Fruit fly (Drosophila melanogaster) whole organism, embryonic: ENCODE results near the gene CG15213.
A peak's percentile ranks its signal among the peaks of the same experiment; 100 is the strongest.

Source experiments
- Asciz ChIP-seq: fragments of 200-800 bp; sonication (Bioruptor generic); optimal IDR thresholded peaks from 2 replicates; lab custom pipeline; 2017; ENCODE audit warnings: missing biosample characterization, mild to moderate bottlenecking, missing genetic modification characterization, missing genetic modification reagents
- Bgb ChIP-seq: fragments of 200-800 bp; sonication (Bioruptor generic); IDR thresholded peaks from 2 replicates; pipeline ENCODE4 v1.3.6; 2022; ENCODE audit warnings: missing biosample characterization, missing genetic modification characterization; ENCODE audit not compliant: partially characterized antibody
- CG10366 ChIP-seq: fragments of 200-800 bp; sonication (Bioruptor generic); IDR thresholded peaks from 2 replicates; pipeline ENCODE4 v1.3.6; 2022; ENCODE audit warnings: missing biosample characterization, missing genetic modification characterization
- CG10462 ChIP-seq: fragments of 200-800 bp; sonication (Bioruptor generic); optimal IDR thresholded peaks from 2 replicates; lab custom pipeline; 2016; ENCODE audit warnings: missing biosample characterization, missing genetic modification characterization
- CG10654 ChIP-seq: fragments of 200-800 bp; sonication (Bioruptor generic); optimal IDR thresholded peaks from 2 replicates; lab custom pipeline; 2016; ENCODE audit warnings: missing biosample characterization, missing genetic modification characterization
- CG11085 ChIP-seq: fragments of 200-800 bp; sonication (Bioruptor generic); IDR thresholded peaks from 2 replicates; pipeline ENCODE4 v1.3.6; 2022; ENCODE audit warnings: missing biosample characterization, missing genetic modification characterization
- CG13287 ChIP-seq: fragments of 200-800 bp; sonication (Bioruptor generic); IDR thresholded peaks from 2 replicates; pipeline ENCODE4 v1.3.6; 2022; ENCODE audit warnings: missing biosample characterization, missing genetic modification characterization; ENCODE audit not compliant: partially characterized antibody
- CG14014 ChIP-seq: fragments of 200-800 bp; sonication (Bioruptor generic); IDR thresholded peaks from 2 replicates; pipeline ENCODE4 v1.3.6; 2022; ENCODE audit warnings: missing biosample characterization, missing genetic modification characterization
- CG16779 ChIP-seq: fragments of 200-800 bp; sonication (Bioruptor generic); IDR thresholded peaks from 2 replicates; pipeline ENCODE4 v1.3.6; 2022; ENCODE audit warnings: missing biosample characterization, missing genetic modification characterization
- CG18599 ChIP-seq: fragments of 200-800 bp; sonication (Bioruptor generic); optimal IDR thresholded peaks from 3 replicates; lab custom pipeline; 2017; ENCODE audit warnings: missing biosample characterization, missing genetic modification characterization, mild to moderate bottlenecking, moderate library complexity, missing genetic modification reagents
- CG3407 ChIP-seq: fragments of 200-800 bp; sonication (Bioruptor generic); optimal IDR thresholded peaks from 2 replicates; lab custom pipeline; 2018; ENCODE audit warnings: missing biosample characterization, mild to moderate bottlenecking, missing genetic modification characterization
- Chrac-16 ChIP-seq: fragments of 200-800 bp; sonication (Bioruptor generic); optimal IDR thresholded peaks from 3 replicates; lab custom pipeline; 2016; ENCODE audit warnings: missing biosample characterization, missing genetic modification characterization
- CrebB ChIP-seq: fragments of 200-800 bp; sonication (Bioruptor generic); optimal IDR thresholded peaks from 3 replicates; lab custom pipeline; 2018; ENCODE audit warnings: missing biosample characterization, mild to moderate bottlenecking, missing genetic modification characterization
- ERR ChIP-seq: fragments of 200-800 bp; sonication (Bioruptor generic); optimal IDR thresholded peaks from 2 replicates; lab custom pipeline; 2016; ENCODE audit warnings: missing biosample characterization, missing genetic modification characterization
- Fer1 ChIP-seq: fragments of 200-800 bp; sonication (Bioruptor generic); optimal IDR thresholded peaks from 2 replicates; lab custom pipeline; 2017; ENCODE audit warnings: missing biosample characterization, mild to moderate bottlenecking, missing genetic modification characterization
- Gsc ChIP-seq: fragments of 200-800 bp; sonication (Bioruptor generic); IDR thresholded peaks from 2 replicates; pipeline ENCODE4 v1.3.6; 2022; ENCODE audit warnings: missing biosample characterization, missing genetic modification characterization
- Gug ChIP-seq: fragments of 200-800 bp; sonication (Bioruptor generic); IDR thresholded peaks from 4 replicates; pipeline ENCODE4 v1.3.6; 2022; ENCODE audit warnings: missing biosample characterization, missing genetic modification characterization
- HLH4C ChIP-seq: fragments of 200-800 bp; sonication (Bioruptor generic); IDR thresholded peaks from 3 replicates; pipeline ENCODE4 v1.3.6; 2022; ENCODE audit warnings: missing biosample characterization, missing genetic modification characterization; ENCODE audit not compliant: partially characterized antibody
- HLHmδ ChIP-seq: fragments of 200-800 bp; sonication (Bioruptor generic); optimal IDR thresholded peaks from 2 replicates; lab custom pipeline; 2018; ENCODE audit warnings: missing biosample characterization, mild to moderate bottlenecking, missing genetic modification characterization, moderate library complexity
- Hand ChIP-seq: fragments of 200-800 bp; sonication (Bioruptor generic); optimal IDR thresholded peaks from 2 replicates; lab custom pipeline; 2017; ENCODE audit warnings: mild to moderate bottlenecking, missing biosample characterization, missing genetic modification reagents, missing genetic modification characterization
- HmgZ ChIP-seq: fragments of 200-800 bp; sonication (Bioruptor generic); optimal IDR thresholded peaks from 2 replicates; lab custom pipeline; 2018; ENCODE audit warnings: missing biosample characterization, mild to moderate bottlenecking, missing genetic modification characterization
- Hr78 ChIP-seq, 2 experiments: fragments of 200-800 bp in 1 of 2; fragments of >200 bp in 1 of 2; sonication (Bioruptor generic) in 1 of 2; optimal IDR thresholded peaks; 2 replicates each; lab custom pipeline; 2017 to 2019; ENCODE audit warnings: missing biosample characterization in 2 of 2, missing genetic modification characterization in 2 of 2, mild to moderate bottlenecking in 1 of 2, moderate library complexity in 1 of 2
- MESR4 ChIP-seq: fragments of 200-800 bp; sonication (Bioruptor generic); optimal IDR thresholded peaks from 2 replicates; lab custom pipeline; 2018; ENCODE audit warnings: missing biosample characterization, mild to moderate bottlenecking, missing genetic modification characterization, moderate library complexity
- Med ChIP-seq: fragments of 200-800 bp; sonication (Bioruptor generic); peaks from one replicate; lab custom pipeline; 2016; ENCODE audit warnings: missing biosample characterization, missing genetic modification characterization, mild to moderate bottlenecking, inconsistent platforms, moderate library complexity
- Mrtf ChIP-seq: fragments of 200-800 bp; sonication (Bioruptor generic); IDR thresholded peaks from 3 replicates; pipeline ENCODE4 v1.3.6; 2022; ENCODE audit warnings: missing biosample characterization, missing genetic modification characterization
- NfI ChIP-seq: fragments of 200-800 bp; sonication (Bioruptor generic); optimal IDR thresholded peaks from 3 replicates; lab custom pipeline; 2018; ENCODE audit warnings: missing biosample characterization, mild to moderate bottlenecking, missing genetic modification characterization, moderate library complexity
- Opbp ChIP-seq: fragments of 200-800 bp; sonication (Bioruptor generic); IDR thresholded peaks from 3 replicates; pipeline ENCODE4 v1.3.6; 2022; ENCODE audit warnings: missing biosample characterization, missing genetic modification characterization; ENCODE audit not compliant: partially characterized antibody
- Pdp1 ChIP-seq, 2 experiments: fragments of 200-800 bp; sonication (Bioruptor generic); optimal IDR thresholded peaks; 3 replicates each; lab custom pipeline; 2016; ENCODE audit warnings: missing biosample characterization in 2 of 2, missing genetic modification characterization in 2 of 2, mild to moderate bottlenecking in 1 of 2, moderate library complexity in 1 of 2
- Six4 ChIP-seq: fragments of 200-800 bp; sonication (Bioruptor generic); optimal IDR thresholded peaks from 2 replicates; lab custom pipeline; 2016; ENCODE audit warnings: missing biosample characterization, missing genetic modification characterization
- Taf1 ChIP-seq: fragments of 200-800 bp; sonication (Bioruptor generic); IDR thresholded peaks from 2 replicates; pipeline ENCODE4 v1.3.6; 2022; ENCODE audit warnings: missing biosample characterization, missing genetic modification characterization
- bbx ChIP-seq: fragments of 200-800 bp; sonication (Bioruptor generic); IDR thresholded peaks from 2 replicates; pipeline ENCODE4 v1.3.6; 2022; ENCODE audit warnings: missing biosample characterization, missing genetic modification characterization; ENCODE audit not compliant: partially characterized antibody
- ci ChIP-seq: fragments of 200-800 bp; sonication (Bioruptor generic); IDR thresholded peaks from 3 replicates; pipeline ENCODE4 v1.3.6; 2022; ENCODE audit warnings: missing biosample characterization, missing genetic modification characterization
- crp ChIP-seq, 2 experiments: fragments of 200-800 bp; sonication (Bioruptor generic); optimal IDR thresholded peaks; 2 replicates in 1 of 2; 3 replicates in 1 of 2; lab custom pipeline; 2017; ENCODE audit warnings: missing biosample characterization in 2 of 2, missing genetic modification characterization in 2 of 2, mild to moderate bottlenecking in 1 of 2, moderate library complexity in 1 of 2
- dmrt99B ChIP-seq: fragments of 200-800 bp; sonication (Bioruptor generic); optimal IDR thresholded peaks from 2 replicates; lab custom pipeline; 2018; ENCODE audit warnings: missing biosample characterization, mild to moderate bottlenecking, missing genetic modification characterization, moderate library complexity
- dpn ChIP-seq, 2 experiments: fragments of 200-800 bp; sonication (Bioruptor generic); optimal IDR thresholded peaks; 3 replicates each; lab custom pipeline; 2016; ENCODE audit warnings: missing biosample characterization in 2 of 2, missing genetic modification characterization in 2 of 2
- emc ChIP-seq: fragments of 200-800 bp; sonication (Bioruptor generic); optimal IDR thresholded peaks from 2 replicates; lab custom pipeline; 2016; ENCODE audit warnings: missing biosample characterization, missing genetic modification characterization
- hbn ChIP-seq: fragments of 200-800 bp; sonication (Bioruptor generic); IDR thresholded peaks from 2 replicates; pipeline ENCODE4 v1.3.6; 2022; ENCODE audit warnings: missing biosample characterization, missing genetic modification characterization; ENCODE audit not compliant: partially characterized antibody
- hkb ChIP-seq, 2 experiments: fragments of 200-800 bp in 1 of 2; fragments of >200 bp in 1 of 2; sonication (Bioruptor generic) in 1 of 2; IDR thresholded peaks in 1 of 2; optimal IDR thresholded peaks in 1 of 2; 2 replicates each; pipeline versions ENCODE4 v1.3.6 to Lab custom; 2017 to 2022; ENCODE audit warnings: missing biosample characterization in 1 of 2, missing genetic modification characterization in 1 of 2
- nerfin-1 ChIP-seq: fragments of 200-800 bp; sonication (Bioruptor generic); optimal IDR thresholded peaks from 3 replicates; lab custom pipeline; 2019; ENCODE audit warnings: missing biosample characterization, mild to moderate bottlenecking, missing genetic modification characterization, moderate library complexity
- org-1 ChIP-seq: fragments of 200-800 bp; sonication (Bioruptor generic); optimal IDR thresholded peaks from 2 replicates; lab custom pipeline; 2017; ENCODE audit warnings: missing biosample characterization, missing genetic modification characterization
- psq ChIP-seq: fragments of 200-800 bp; sonication (Bioruptor generic); optimal IDR thresholded peaks from 2 replicates; lab custom pipeline; 2017; ENCODE audit warnings: missing biosample characterization, missing genetic modification characterization
- pzg ChIP-seq: fragments of 200-800 bp; sonication (Bioruptor generic); optimal IDR thresholded peaks from 3 replicates; lab custom pipeline; 2018; ENCODE audit warnings: missing biosample characterization, mild to moderate bottlenecking, missing genetic modification characterization, moderate library complexity
- repo ChIP-seq: fragments of 200-800 bp; sonication (Bioruptor generic); optimal IDR thresholded peaks from 2 replicates; lab custom pipeline; 2016; ENCODE audit warnings: missing biosample characterization, missing genetic modification characterization
- sens ChIP-seq: fragments of 200-800 bp; sonication (Bioruptor generic); peaks from one replicate; lab custom pipeline; 2016; ENCODE audit warnings: missing biosample characterization, missing genetic modification characterization
- sens-2 ChIP-seq: fragments of 200-800 bp; sonication (Bioruptor generic); IDR thresholded peaks from 2 replicates; pipeline ENCODE4 v1.3.6; 2022; ENCODE audit warnings: missing biosample characterization, missing genetic modification characterization
- sqz ChIP-seq: fragments of 200-800 bp; sonication (Bioruptor generic); optimal IDR thresholded peaks from 3 replicates; lab custom pipeline; 2018; ENCODE audit warnings: missing biosample characterization, mild to moderate bottlenecking, missing genetic modification characterization
- tx ChIP-seq: fragments of 200-800 bp; sonication (Bioruptor generic); optimal IDR thresholded peaks from 2 replicates; lab custom pipeline; 2016; ENCODE audit warnings: missing biosample characterization, missing genetic modification characterization
- unc-4 ChIP-seq: fragments of 200-800 bp; sonication (Bioruptor generic); IDR thresholded peaks from 2 replicates; pipeline ENCODE4 v1.3.6; 2022; ENCODE audit warnings: missing biosample characterization, missing genetic modification characterization; ENCODE audit not compliant: partially characterized antibody
- zfh1 ChIP-seq: fragments of 200-800 bp; sonication (Bioruptor generic); IDR thresholded peaks from 3 replicates; pipeline ENCODE4 v1.3.6; 2022; ENCODE audit warnings: missing biosample characterization, missing genetic modification characterization

Gene CG15213

DNA sequence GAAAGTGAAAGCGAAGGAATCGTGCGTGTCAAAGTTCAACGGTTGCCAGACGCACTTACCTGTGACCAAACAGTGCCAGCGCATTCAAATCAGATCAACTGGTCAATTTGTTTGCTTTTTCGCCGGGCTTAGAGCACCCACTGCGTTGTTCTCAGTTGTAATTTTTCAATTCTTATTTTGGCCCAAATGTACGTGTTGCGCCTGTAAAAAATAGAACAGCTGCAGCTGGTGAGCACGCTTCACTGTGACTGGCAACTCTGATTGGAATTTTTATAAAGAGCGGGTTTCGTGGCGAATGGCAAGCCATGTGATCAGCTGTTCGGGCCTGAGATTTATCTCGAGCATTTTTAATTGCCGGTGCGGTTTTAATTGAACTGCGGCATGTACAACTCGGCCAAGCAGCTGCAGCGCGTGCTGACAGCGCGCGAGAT, 12.8 kb upstream of the CG15213 start, which contains the start of the genes Fitm and AlaRS-m (continued):
- no peak for TF ChIP-seq Six4 (GFP tag; lab: Kevin White, UChicago)
- TF ChIP-seq CG14014: no peak
- peak; percentile 63 for TF ChIP-seq pzg (GFP tag; lab: Kevin White, UChicago)
- peak; percentile 7 for TF ChIP-seq Fer1 (GFP tag; lab: Kevin White, UChicago)
- no peak for TF ChIP-seq Gug (GFP tag; lab: Robert Waterston, UW)
- no peak for TF ChIP-seq psq (GFP tag; lab: Kevin White, UChicago)
- TF ChIP-seq ERR (GFP tag; lab: Kevin White, UChicago): no peak
- no peak for TF ChIP-seq CG10654 (GFP tag; lab: Kevin White, UChicago)
- TF ChIP-seq dpn (GFP tag; optimal IDR thresholded peaks at IDR 0.05; lab: Kevin White, UChicago): no peak
- no peak for TF ChIP-seq zfh1 (GFP tag; lab: Robert Waterston, UW)
- no peak for TF ChIP-seq CG3407 (GFP tag; lab: Kevin White, UChicago)
- TF ChIP-seq emc (GFP tag; lab: Kevin White, UChicago): no peak
- TF ChIP-seq sqz: no peak
- no peak for TF ChIP-seq CG10366 (GFP tag; lab: Robert Waterston, UW)
- peak; percentile 45; the same call in 1 of the 2 replicates for TF ChIP-seq Bgb (GFP tag; lab: Robert Waterston, UW)
- TF ChIP-seq Taf1: no peak
- TF ChIP-seq CG18599 (GFP tag; lab: Kevin White, UChicago): no peak
- TF ChIP-seq unc-4 (GFP tag; lab: Robert Waterston, UW): 0 out of 2 replicates have a peak, but pooled peaks have one; percentile 25
- no peak for TF ChIP-seq Chrac-16 (GFP tag; lab: Kevin White, UChicago)
- TF ChIP-seq HmgZ (tag; lab: Kevin White, UChicago): peak; percentile 41
- TF ChIP-seq Opbp (GFP tag; lab: Robert Waterston, UW): 0 out of 3 replicates have a peak, but pooled peaks have one; percentile 8
- peak; percentile 68 for TF ChIP-seq MESR4 (GFP tag; lab: Kevin White, UChicago)
- TF ChIP-seq CG13287 (GFP tag; lab: Robert Waterston, UW): peak; percentile 51; the same call in 1 of the 2 replicates
- TF ChIP-seq hkb (optimal IDR thresholded peaks at IDR 0.05; lab: Kevin White, UChicago): peak; percentile 4
- no peak for TF ChIP-seq hkb (GFP tag; IDR thresholded peaks at IDR 0.05; lab: Robert Waterston, UW)
- TF ChIP-seq CG16779 (GFP tag; lab: Robert Waterston, UW): no peak
- 0 out of 2 replicates have a peak, but pooled peaks have one; percentile 29 for TF ChIP-seq hbn
- no peak for TF ChIP-seq tx (GFP tag; lab: Kevin White, UChicago)
- peak; percentile 88 to 98 for TF ChIP-seq crp (GFP tag; optimal IDR thresholded peaks at IDR 0.05; lab: Kevin White, UChicago)
- no peak for TF ChIP-seq NfI (GFP tag; lab: Kevin White, UChicago)
- no peak for TF ChIP-seq CG11085 (GFP tag; lab: Robert Waterston, UW)
- TF ChIP-seq Hand (GFP tag; lab: Kevin White, UChicago): no peak
- 0 out of 2 replicates have a peak, but pooled peaks have one; percentile 12 for TF ChIP-seq sens-2 (GFP tag; lab: Robert Waterston, UW)
- TF ChIP-seq Hr78 (GFP tag; optimal IDR thresholded peaks at IDR 0.05; lab: Kevin White, UChicago): peak in 1 of 2 experiments; percentile 99
- TF ChIP-seq ci: 0 out of 3 replicates have a peak, but pooled peaks have one; percentile 14
- TF ChIP-seq org-1 (GFP tag; lab: Kevin White, UChicago): no peak
- no peak for TF ChIP-seq Gsc (GFP tag; lab: Robert Waterston, UW)
- no peak for TF ChIP-seq Mrtf
- TF ChIP-seq nerfin-1 (tag; lab: Kevin White, UChicago): no peak
- no peak for TF ChIP-seq Asciz (GFP tag; lab: Kevin White, UChicago)
- 0 out of 3 replicates have a peak, but pooled peaks have one; percentile 35 for TF ChIP-seq HLH4C (GFP tag; lab: Robert Waterston, UW)
- no peak for TF ChIP-seq dmrt99B (tag; lab: Kevin White, UChicago)
- 0 out of 2 replicates have a peak, but pooled peaks have one; percentile 20 for TF ChIP-seq bbx (GFP tag; lab: Robert Waterston, UW)
- TF ChIP-seq Pdp1 (GFP tag; optimal IDR thresholded peaks at IDR 0.05; lab: Kevin White, UChicago): peak in 1 of 2 experiments; percentile 2
- no peak for TF ChIP-seq repo (GFP tag; lab: Kevin White, UChicago)
- TF ChIP-seq HLHmδ: no peak
- no peak for TF ChIP-seq CrebB (tag; lab: Kevin White, UChicago)
- peak; percentile 68 for TF ChIP-seq Med (GFP tag; lab: Kevin White, UChicago)
- no peak for TF ChIP-seq CG10462
- TF ChIP-seq sens (GFP tag; lab: Kevin White, UChicago): peak; percentile 88
